Fruit fly (Drosophila melanogaster) Kc167 (cell line): ENCODE measurements around the gene nop5.

ENCODE experiments used
- Myc ChIP-seq: fragments of >200 bp; optimal IDR thresholded peaks from 2 replicates; lab custom pipeline; 2017; ENCODE audit warnings: missing external identifiers
- Sin3A ChIP-seq: fragments of >200 bp; optimal IDR thresholded peaks from 2 replicates; lab custom pipeline; 2018; ENCODE audit warnings: missing external identifiers
- h ChIP-seq: fragments of >200 bp; optimal IDR thresholded peaks from 3 replicates; lab custom pipeline; 2018; ENCODE audit warnings: missing external identifiers
- insv ChIP-seq: fragments of >200 bp; optimal IDR thresholded peaks from 3 replicates; lab custom pipeline; 2018; ENCODE audit warnings: missing external identifiers
- psq ChIP-seq: fragments of >200 bp; optimal IDR thresholded peaks from 2 replicates; lab custom pipeline; 2017; ENCODE audit warnings: missing external identifiers
- ttk ChIP-seq: sonication (Bioruptor generic); optimal IDR thresholded peaks from 2 replicates; lab custom pipeline; 2017; ENCODE audit warnings: missing external identifiers

dm6 chr2L:6941731-6942130 lies 23.2 kb upstream of the nop5 start:
- TF ChIP-seq h (lab: Kevin White, UChicago) (no peak), Sin3A (lab: Kevin White, UChicago) (no peak), psq (lab: Kevin White, UChicago) (no peak), Myc (no peak), insv (lab: Kevin White, UChicago) (no peak), ttk (lab: Kevin White, UChicago) (no peak)
